Fruit fly (Drosophila melanogaster) Kc167 (cell line): ENCODE results near the gene Tpi.

ENCODE experiments used
- Myc ChIP-seq: fragments of >200 bp; optimal IDR thresholded peaks from 2 replicates; lab custom pipeline; 2017; ENCODE audit warnings: missing external identifiers
- insv ChIP-seq: fragments of >200 bp; optimal IDR thresholded peaks from 3 replicates; lab custom pipeline; 2018; ENCODE audit warnings: missing external identifiers

- no peak for TF ChIP-seq insv (lab: Kevin White, UChicago)
- TF ChIP-seq Myc (lab: Kevin White, UChicago), result no peak
Measured at dm6 chr3R:30101389-30101935, 32.9 kb downstream of the Tpi start.
